Worm (Caenorhabditis elegans) whole organism, L3 larva: Measurements from ENCODE around the gene M162.15.

Source experiments
- R02D3.7 ChIP-seq: fragments of 150-350 bp; optimal IDR thresholded peaks from 2 replicates; lab custom pipeline; 2014; ENCODE audit warnings: missing biosample characterization, missing genetic modification characterization
- aly-2 ChIP-seq: fragments of 150-350 bp; optimal IDR thresholded peaks from 2 replicates; lab custom pipeline; 2014; ENCODE audit warnings: missing biosample characterization, missing genetic modification characterization
- ama-1 ChIP-seq: fragments of 150-350 bp; optimal IDR thresholded peaks from 2 replicates; lab custom pipeline; 2018
- ceh-16 ChIP-seq: sonication (generic microtip); optimal IDR thresholded peaks from 2 replicates; lab custom pipeline; 2017; ENCODE audit warnings: missing biosample characterization, missing genetic modification characterization
- ceh-28 ChIP-seq: fragments of 150-350 bp; optimal IDR thresholded peaks from 2 replicates; lab custom pipeline; 2014; ENCODE audit warnings: missing biosample characterization, missing genetic modification reagents, missing genetic modification characterization
- ceh-82 ChIP-seq: fragments of 150-350 bp; optimal IDR thresholded peaks from 2 replicates; lab custom pipeline; 2014; ENCODE audit warnings: missing biosample characterization, missing genetic modification characterization
- ceh-9 ChIP-seq: sonication (generic microtip); optimal IDR thresholded peaks from 2 replicates; lab custom pipeline; 2018; ENCODE audit warnings: missing biosample characterization, missing genetic modification characterization
- daf-12 ChIP-seq: fragments of 150-350 bp; optimal IDR thresholded peaks from 2 replicates; lab custom pipeline; 2014; ENCODE audit warnings: missing biosample characterization, missing genetic modification reagents, missing genetic modification characterization
- egl-5 ChIP-seq: fragments of 150-350 bp; optimal IDR thresholded peaks from 2 replicates; lab custom pipeline; 2017; ENCODE audit warnings: missing biosample characterization, missing genetic modification reagents, missing genetic modification characterization, inconsistent platforms
- elt-1 ChIP-seq: fragments of 150-350 bp; optimal IDR thresholded peaks from 2 replicates; lab custom pipeline; 2014; ENCODE audit warnings: missing biosample characterization, missing genetic modification characterization
- elt-2 ChIP-seq: sonication (generic microtip); optimal IDR thresholded peaks from 2 replicates; lab custom pipeline; 2016; ENCODE audit warnings: missing genetic modification reagents, mild to moderate bottlenecking, missing genetic modification characterization, missing compliant biosample characterization
- eor-1 ChIP-seq, 2 experiments: fragments of 150-350 bp; optimal IDR thresholded peaks; 2 replicates each; lab custom pipeline; 2014 to 2018; ENCODE audit warnings: missing biosample characterization in 2 of 2, missing genetic modification characterization in 2 of 2
- fkh-10 ChIP-seq: sonication (generic microtip); optimal IDR thresholded peaks from 2 replicates; lab custom pipeline; 2017; ENCODE audit warnings: missing biosample characterization, missing genetic modification reagents, missing genetic modification characterization
- fkh-2 ChIP-seq: fragments of 150-350 bp; optimal IDR thresholded peaks from 2 replicates; lab custom pipeline; 2014; ENCODE audit warnings: missing biosample characterization, missing genetic modification reagents, missing genetic modification characterization
- fos-1 ChIP-seq: fragments of 150-350 bp; optimal IDR thresholded peaks from 2 replicates; lab custom pipeline; 2014; ENCODE audit warnings: missing biosample characterization, missing genetic modification characterization
- hmg-11 ChIP-seq: sonication (generic microtip); optimal IDR thresholded peaks from 2 replicates; lab custom pipeline; 2016; ENCODE audit warnings: missing genetic modification characterization, missing compliant biosample characterization
- lin-15B ChIP-seq: fragments of 150-350 bp; optimal IDR thresholded peaks from 2 replicates; lab custom pipeline; 2014; ENCODE audit warnings: missing biosample characterization, missing genetic modification characterization
- lin-39 ChIP-seq: fragments of 150-350 bp; optimal IDR thresholded peaks from 2 replicates; lab custom pipeline; 2018; ENCODE audit warnings: missing biosample characterization, missing genetic modification reagents, missing genetic modification characterization
- lsy-12 ChIP-seq: sonication (generic microtip); optimal IDR thresholded peaks from 2 replicates; lab custom pipeline; 2016; ENCODE audit warnings: mild to moderate bottlenecking, missing genetic modification characterization, missing compliant biosample characterization
- mdl-1 ChIP-seq: fragments of 150-350 bp; optimal IDR thresholded peaks from 2 replicates; lab custom pipeline; 2014; ENCODE audit warnings: missing biosample characterization, missing genetic modification characterization
- nhr-11 ChIP-seq: fragments of 150-350 bp; optimal IDR thresholded peaks from 2 replicates; lab custom pipeline; 2014; ENCODE audit warnings: missing biosample characterization, missing genetic modification characterization
- nhr-12 ChIP-seq: fragments of 150-350 bp; optimal IDR thresholded peaks from 2 replicates; lab custom pipeline; 2014; ENCODE audit warnings: missing biosample characterization, missing genetic modification characterization
- nhr-23 ChIP-seq: fragments of 150-350 bp; optimal IDR thresholded peaks from 2 replicates; lab custom pipeline; 2014; ENCODE audit warnings: missing biosample characterization, missing genetic modification reagents, missing genetic modification characterization
- nhr-43 ChIP-seq: sonication (generic microtip); optimal IDR thresholded peaks from 2 replicates; lab custom pipeline; 2016; ENCODE audit warnings: mild to moderate bottlenecking, missing genetic modification characterization, missing compliant biosample characterization; ENCODE audit not compliant: poor library complexity, severe bottlenecking
- nhr-67 ChIP-seq: fragments of 150-350 bp; optimal IDR thresholded peaks from 2 replicates; lab custom pipeline; 2014; ENCODE audit warnings: missing biosample characterization, missing genetic modification characterization
- nhr-76 ChIP-seq: fragments of 150-350 bp; sonication (generic microtip); optimal IDR thresholded peaks from 5 replicates; lab custom pipeline; 2014; ENCODE audit warnings: missing biosample characterization, missing genetic modification characterization
- nhr-77 ChIP-seq: fragments of 150-350 bp; optimal IDR thresholded peaks from 2 replicates; lab custom pipeline; 2014; ENCODE audit warnings: missing biosample characterization, missing genetic modification characterization
- pha-4 ChIP-seq: fragments of 150-350 bp; optimal IDR thresholded peaks from 2 replicates; lab custom pipeline; 2014; ENCODE audit warnings: missing biosample characterization, missing genetic modification reagents, missing genetic modification characterization
- pqm-1 ChIP-seq: fragments of 150-350 bp; optimal IDR thresholded peaks from 2 replicates; lab custom pipeline; 2017; ENCODE audit warnings: missing biosample characterization, missing genetic modification characterization, inconsistent platforms
- sea-2 ChIP-seq: fragments of 150-350 bp; sonication (generic microtip); optimal IDR thresholded peaks from 4 replicates; lab custom pipeline; 2014; ENCODE audit warnings: missing biosample characterization, missing genetic modification reagents, missing genetic modification characterization
- skn-1 ChIP-seq: fragments of 150-350 bp; optimal IDR thresholded peaks from 2 replicates; lab custom pipeline; 2014; ENCODE audit warnings: missing biosample characterization, missing genetic modification characterization
- snpc-4 ChIP-seq: fragments of 150-350 bp; optimal IDR thresholded peaks from 2 replicates; lab custom pipeline; 2014; ENCODE audit warnings: missing biosample characterization, missing genetic modification characterization
- unc-39 ChIP-seq: sonication (generic microtip); optimal IDR thresholded peaks from 4 replicates; lab custom pipeline; 2017; ENCODE audit warnings: missing biosample characterization, missing genetic modification characterization
- unc-62 ChIP-seq: fragments of 150-350 bp; sonication (generic microtip); optimal IDR thresholded peaks from 4 replicates; lab custom pipeline; 2014; ENCODE audit warnings: missing biosample characterization, missing genetic modification reagents, missing genetic modification characterization
- zag-1 ChIP-seq: fragments of 150-350 bp; optimal IDR thresholded peaks from 2 replicates; lab custom pipeline; 2014; ENCODE audit warnings: missing biosample characterization, missing genetic modification characterization
- ztf-11 ChIP-seq: fragments of 150-350 bp; optimal IDR thresholded peaks from 2 replicates; lab custom pipeline; 2014; ENCODE audit warnings: missing biosample characterization, missing genetic modification characterization
- ztf-4 ChIP-seq: fragments of 150-350 bp; optimal IDR thresholded peaks from 2 replicates; lab custom pipeline; 2014; ENCODE audit warnings: missing biosample characterization, missing genetic modification characterization

Gene M162.15

DNA sequence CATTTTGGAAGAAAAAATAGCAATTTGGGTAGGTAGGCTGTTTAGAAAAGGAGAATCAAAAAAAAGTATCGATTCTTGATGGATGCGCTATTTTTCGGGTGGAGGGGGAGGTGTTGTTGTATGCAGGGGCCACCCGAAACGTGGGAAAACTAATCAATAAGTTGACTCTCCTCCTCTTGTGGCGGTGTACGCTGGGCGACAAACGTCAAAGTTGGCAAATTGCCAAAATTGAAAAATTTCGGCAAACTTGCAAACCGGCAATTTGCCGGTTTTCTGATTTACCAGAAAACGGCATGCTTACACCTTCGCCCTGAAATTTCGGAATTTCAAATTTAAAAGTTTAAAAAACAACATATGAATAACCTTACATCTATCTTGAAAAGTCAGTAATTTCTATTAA lies 30.5 kb downstream of the M162.15 start, which contains the start of gene W04E12.2:
Gene W04E12.2 (minus strand): TSS at position 101 of the 400 bp plus-strand sequence.
- TF ChIP-seq elt-2 (tag; lab: Kevin White, UChicago) (no peak), daf-12 (no peak), eor-1 (tag; optimal IDR thresholded peaks at IDR 0.05; lab: Kevin White, UChicago) (no peak), ama-1 (lab: Kevin White, UChicago) (no peak), nhr-43 (tag; lab: Kevin White, UChicago) (no peak), ceh-82 (tag; lab: Kevin White, UChicago) (no peak), nhr-23 (tag; lab: Kevin White, UChicago) (no peak), nhr-12 (no peak), nhr-77 (tag; lab: Kevin White, UChicago) (no peak), lin-15B (tag; lab: Kevin White, UChicago) (no peak), fkh-10 (GFP tag; lab: Kevin White, UChicago) (no peak), elt-1 (tag; lab: Kevin White, UChicago) (no peak)

- TF ChIP-seq egl-5 (tag; lab: Kevin White, UChicago) (no peak), ceh-9 (tag; lab: Kevin White, UChicago) (no peak), nhr-77 (tag; lab: Kevin White, UChicago) (no peak), skn-1 (tag; lab: Kevin White, UChicago) (no peak), ceh-28 (tag; lab: Kevin White, UChicago) (no peak), hmg-11 (tag; lab: Kevin White, UChicago) (no peak), mdl-1 (tag; lab: Kevin White, UChicago) (no peak), ceh-82 (tag; lab: Kevin White, UChicago) (no peak), ceh-16 (tag; lab: Kevin White, UChicago) (no peak), unc-62 (GFP tag; lab: Kevin White, UChicago) (no peak), zag-1 (no peak), eor-1 (tag; optimal IDR thresholded peaks at IDR 0.05; lab: Kevin White, UChicago) (no peak), snpc-4 (tag; lab: Kevin White, UChicago) (no peak), nhr-43 (tag; lab: Kevin White, UChicago) (no peak), elt-1 (tag; lab: Kevin White, UChicago) (no peak), lin-15B (tag; lab: Kevin White, UChicago) (no peak), aly-2 (tag; lab: Kevin White, UChicago) (no peak), unc-39 (tag; lab: Kevin White, UChicago) (no peak), nhr-67 (tag; lab: Kevin White, UChicago) (no peak), pqm-1 (tag; lab: Kevin White, UChicago) (no peak)
Observed at ce11 chrV:19738117-19738516, 33.4 kb downstream of the M162.15 start, which contains the start of gene fbxa-131. Gene fbxa-131 (plus strand): TSS chrV:19738417.

- TF ChIP-seq unc-39 (tag; lab: Kevin White, UChicago): no peak
- no peak for TF ChIP-seq hmg-11 (tag; lab: Kevin White, UChicago)
- no peak for TF ChIP-seq fos-1 (tag; lab: Kevin White, UChicago)
- no peak for TF ChIP-seq ceh-82 (tag; lab: Kevin White, UChicago)
- TF ChIP-seq fkh-2 (tag; lab: Kevin White, UChicago): no peak
- no peak for TF ChIP-seq ceh-16 (tag; lab: Kevin White, UChicago)
- TF ChIP-seq daf-12: no peak
- no peak for TF ChIP-seq aly-2 (tag; lab: Kevin White, UChicago)
- TF ChIP-seq egl-5 (tag; lab: Kevin White, UChicago): no peak
- no peak for TF ChIP-seq skn-1 (tag; lab: Kevin White, UChicago)
- no peak for TF ChIP-seq lsy-12
- TF ChIP-seq pha-4: no peak
- TF ChIP-seq nhr-11 (tag; lab: Kevin White, UChicago): no peak
- TF ChIP-seq lin-39 (tag; lab: Kevin White, UChicago): no peak
- no peak for TF ChIP-seq nhr-23 (tag; lab: Kevin White, UChicago)
- no peak for TF ChIP-seq nhr-12
Observed at ce11 chrV:19737458-19737857, 34.1 kb downstream of the M162.15 start, which contains the start of gene W04E12.7. Gene W04E12.7 (minus strand): TSS chrV:19737558.

- TF ChIP-seq ztf-4 (tag; lab: Kevin White, UChicago) (no peak), ceh-16 (tag; lab: Kevin White, UChicago) (no peak), ztf-11 (tag; lab: Kevin White, UChicago) (no peak), R02D3.7 (tag; lab: Kevin White, UChicago) (no peak), nhr-23 (tag; lab: Kevin White, UChicago) (no peak), sea-2 (no peak), nhr-76 (tag; lab: Kevin White, UChicago) (no peak), nhr-12 (no peak), lin-39 (tag; lab: Kevin White, UChicago) (no peak), daf-12 (no peak), pqm-1 (tag; lab: Kevin White, UChicago) (no peak), unc-62 (GFP tag; lab: Kevin White, UChicago) (no peak), nhr-43 (tag; lab: Kevin White, UChicago) (no peak), lsy-12 (no peak)
Observed at ce11 chrV:19733728-19734127, 37.8 kb downstream of the M162.15 start.
